Worm (Caenorhabditis elegans): ENCODE data around the gene mnk-1.
A peak's percentile ranks its signal among the peaks of the same experiment; 100 is the strongest.

Gene mnk-1

ce11 chrII:10501578-10501977 is 53.3 kb downstream of the mnk-1 start:
- TF ChIP-seq zag-1 (tag; optimal IDR thresholded peaks at IDR 0.05) (peak; percentile 51), nhr-25 (tag; optimal IDR thresholded peaks at IDR 0.05) (peak; percentile 52), ztf-11 (tag; optimal IDR thresholded peaks at IDR 0.05) (no peak), elt-3 (tag; optimal IDR thresholded peaks at IDR 0.05) (no peak), mbf-1 (tag; optimal IDR thresholded peaks at IDR 0.05) (no peak), ceh-82 (tag; optimal IDR thresholded peaks at IDR 0.05) (no peak), snpc-4 (tag; optimal IDR thresholded peaks at IDR 0.05) (no peak), lin-13 (GFP tag; optimal IDR thresholded peaks at IDR 0.05) (peak; percentile 25), nhr-11 (tag; optimal IDR thresholded peaks at IDR 0.05) (no peak), nhr-77 (tag; optimal IDR thresholded peaks at IDR 0.05) (peak; percentile 3), aly-2 (tag; optimal IDR thresholded peaks at IDR 0.05) (no peak), peb-1 (tag; optimal IDR thresholded peaks at IDR 0.05) (no peak), nhr-12 (tag; optimal IDR thresholded peaks at IDR 0.05) (no peak), unc-55 (GFP tag; optimal IDR thresholded peaks at IDR 0.05) (no peak), ceh-16 (tag; optimal IDR thresholded peaks at IDR 0.05) (peak; percentile 44), R02D3.7 (tag; optimal IDR thresholded peaks at IDR 0.05) (no peak), C34F6.9 (tag; optimal IDR thresholded peaks at IDR 0.05) (peak; percentile 60), fos-1 (tag; optimal IDR thresholded peaks at IDR 0.05) (peak; percentile 83), nhr-6 (tag; optimal IDR thresholded peaks at IDR 0.05) (no peak), skn-1 (tag; optimal IDR thresholded peaks at IDR 0.05) (no peak), nhr-237 (tag; optimal IDR thresholded peaks at IDR 0.05) (no peak), dmd-4 (tag; optimal IDR thresholded peaks at IDR 0.05) (no peak), nhr-10 (tag; optimal IDR thresholded peaks at IDR 0.05) (no peak), lin-39 (tag; optimal IDR thresholded peaks at IDR 0.05) (no peak), lsy-2 (tag; optimal IDR thresholded peaks at IDR 0.05) (peak in 1 of 2 experiments; percentile 73), ZK546.5 (tag; optimal IDR thresholded peaks at IDR 0.05) (no peak), nhr-23 (tag; optimal IDR thresholded peaks at IDR 0.05) (no peak), crh-2 (tag; optimal IDR thresholded peaks at IDR 0.05) (peak; percentile 51), mab-5 (tag; optimal IDR thresholded peaks at IDR 0.05) (no peak), elt-1 (tag; optimal IDR thresholded peaks at IDR 0.05) (no peak), lin-11 (tag; optimal IDR thresholded peaks at IDR 0.05) (no peak), sma-9 (GFP tag; optimal IDR thresholded peaks at IDR 0.05) (peak; percentile 82), sma-9 (tag; optimal IDR thresholded peaks at IDR 0.05) (no peak), Y55F3AM.14 (GFP tag; optimal IDR thresholded peaks at IDR 0.05) (no peak), unc-39 (tag; optimal IDR thresholded peaks at IDR 0.05) (no peak), F13H6.1 (tag; optimal IDR thresholded peaks at IDR 0.05) (peak; percentile 89), sma-3 (GFP tag; optimal IDR thresholded peaks at IDR 0.05) (peak; percentile 59), blmp-1 (tag; optimal IDR thresholded peaks at IDR 0.05; ENCODE audit: insufficient read depth) (peak; percentile 95), mdl-1 (tag; optimal IDR thresholded peaks at IDR 0.05) (peak; percentile 49 to 69), unc-62 (GFP tag; optimal IDR thresholded peaks at IDR 0.05) (no peak), alr-1 (tag; optimal IDR thresholded peaks at IDR 0.05) (no peak), ama-1 (optimal IDR thresholded peaks at IDR 0.05) (no peak), ztf-1 (GFP tag; conservative IDR thresholded peaks at IDR 0.05) (no peak), nhr-21 (tag; optimal IDR thresholded peaks at IDR 0.05) (peak; percentile 75), sem-4 (tag; optimal IDR thresholded peaks at IDR 0.05) (peak; percentile 83), gmeb-1 (tag; optimal IDR thresholded peaks at IDR 0.05) (no peak), ztf-4 (tag; optimal IDR thresholded peaks at IDR 0.05) (no peak), nhr-129 (tag; optimal IDR thresholded peaks at IDR 0.05) (peak; percentile 66), egl-27 (tag; optimal IDR thresholded peaks at IDR 0.05) (peak; percentile 38)

All from whole organism, L2 larva.